Worm (Caenorhabditis elegans): ENCODE measurements around the gene fbxa-7.

fbxa-7 gene

DNA sequence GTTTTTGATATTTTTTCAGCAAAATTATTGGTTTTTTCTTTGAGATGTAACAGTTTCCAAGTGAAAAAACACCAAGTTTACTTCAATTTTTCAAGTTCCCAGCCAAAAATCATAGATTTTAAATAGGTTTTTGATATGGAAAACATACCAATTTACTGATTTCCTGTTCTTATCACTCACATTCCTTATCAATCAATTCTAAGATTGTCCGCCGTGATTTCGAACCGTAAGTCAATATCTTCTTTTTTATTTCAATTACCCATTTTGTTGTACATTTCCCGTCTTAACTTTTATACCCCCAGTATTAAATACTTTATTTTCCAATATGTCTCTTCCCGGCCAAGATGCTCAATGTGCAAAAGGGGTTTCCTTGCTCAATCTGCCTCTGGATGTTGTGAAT lies 26.8 kb downstream of the fbxa-7 start, which contains the start of gene fbxa-38:
TSS of gene fbxa-38 (plus strand) at position 195 of the 400 bp plus-strand sequence.
- no peak for TF ChIP-seq lin-38 (GFP tag; IDR thresholded peaks at IDR 0.05)
- no peak for TF ChIP-seq attf-4 (tag; optimal IDR thresholded peaks at IDR 0.05)
- TF ChIP-seq tra-1 (GFP tag; IDR thresholded peaks at IDR 0.05): no peak
- TF ChIP-seq mxl-3 (GFP tag; optimal IDR thresholded peaks at IDR 0.05): no peak
- no peak for TF ChIP-seq lsy-2 (tag; optimal IDR thresholded peaks at IDR 0.05)
- TF ChIP-seq dmd-8 (GFP tag; IDR thresholded peaks at IDR 0.05): no peak
- TF ChIP-seq D1046.2 (GFP tag; IDR thresholded peaks at IDR 0.05): no peak
- no peak for TF ChIP-seq jun-1 (tag; optimal IDR thresholded peaks at IDR 0.05)
- TF ChIP-seq aha-1 (tag): no peak
- TF ChIP-seq nhr-25 (tag; optimal IDR thresholded peaks at IDR 0.05; ENCODE audit: borderline replicate concordance, insufficient read depth): no peak
- no peak for TF ChIP-seq egl-27 (tag; optimal IDR thresholded peaks at IDR 0.05)
- no peak for TF ChIP-seq hif-1 (tag; optimal IDR thresholded peaks at IDR 0.05)

DNA sequence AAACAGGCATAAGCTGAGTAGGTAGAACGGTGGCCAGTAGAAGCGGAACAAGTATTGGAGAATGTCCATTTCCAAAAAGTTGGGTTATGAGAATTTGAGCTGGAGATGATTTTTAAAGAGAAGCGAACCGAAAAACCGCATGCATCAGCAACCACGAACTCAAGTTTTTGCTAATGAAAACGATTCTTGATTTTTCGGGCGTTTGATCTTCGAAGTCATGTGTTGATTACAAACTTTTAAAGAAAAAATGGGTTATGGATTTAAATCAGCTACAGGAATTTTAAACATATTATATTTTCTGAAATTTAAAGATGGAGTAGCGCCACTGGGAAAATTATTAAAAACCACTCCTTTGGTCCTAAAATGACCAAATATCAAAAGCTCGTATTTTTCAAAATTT lies 27.3 kb downstream of the fbxa-7 start, which contains the start of gene srd-65:
TSS of gene srd-65 (minus strand) at position 101 of the 400 bp plus-strand sequence.
- no peak for TF ChIP-seq nhr-25 (tag; optimal IDR thresholded peaks at IDR 0.05; ENCODE audit: borderline replicate concordance, insufficient read depth)
- TF ChIP-seq ceh-82 (tag; optimal IDR thresholded peaks at IDR 0.05): no peak
- TF ChIP-seq nhr-28 (tag; optimal IDR thresholded peaks at IDR 0.05): no peak
- TF ChIP-seq lsy-2 (tag; optimal IDR thresholded peaks at IDR 0.05): no peak
- no peak for TF ChIP-seq tra-1 (GFP tag; IDR thresholded peaks at IDR 0.05)
- TF ChIP-seq F49E8.2 (tag; optimal IDR thresholded peaks at IDR 0.05; ENCODE audit: borderline replicate concordance): no peak
- TF ChIP-seq hmg-1.1 (GFP tag; IDR thresholded peaks at IDR 0.05): no peak
- no peak for TF ChIP-seq zip-2 (tag; optimal IDR thresholded peaks at IDR 0.05)
- no peak for TF ChIP-seq nhr-10 (tag; optimal IDR thresholded peaks at IDR 0.05)

DNA sequence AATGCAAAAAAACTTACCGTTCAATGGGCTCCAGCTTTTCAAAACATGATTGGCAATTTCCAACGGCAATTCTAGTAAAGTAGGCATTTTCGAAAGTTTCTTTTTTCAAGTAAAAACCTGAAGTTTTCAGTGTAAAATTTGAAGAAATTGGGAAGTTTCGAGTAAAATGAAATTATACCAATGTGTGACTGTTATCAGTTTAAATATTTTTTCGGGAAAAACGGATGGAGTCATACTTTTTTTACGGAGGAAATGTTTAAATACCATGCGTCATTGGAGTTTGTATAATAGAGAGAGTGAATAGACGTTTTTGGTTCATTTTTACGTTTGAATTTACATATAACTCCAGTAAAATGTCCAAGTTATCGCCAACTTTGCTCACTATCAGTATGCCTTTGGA lies 31.8 kb downstream of the fbxa-7 start, which contains the start of gene fbxa-12:
TSS of gene fbxa-12 (plus strand) at position 301 of the 400 bp plus-strand sequence.
- TF ChIP-seq duxl-1 (tag; optimal IDR thresholded peaks at IDR 0.05; ENCODE audit: poor library complexity) (no peak), zip-2 (tag; optimal IDR thresholded peaks at IDR 0.05) (no peak), F49E8.2 (tag; optimal IDR thresholded peaks at IDR 0.05; ENCODE audit: borderline replicate concordance) (no peak), jun-1 (tag; optimal IDR thresholded peaks at IDR 0.05) (no peak), daf-8 (GFP tag; IDR thresholded peaks at IDR 0.05) (no peak), ceh-32 (tag; optimal IDR thresholded peaks at IDR 0.05; ENCODE audit: poor library complexity) (no peak), zfp-2 (tag; optimal IDR thresholded peaks at IDR 0.05) (no peak), ama-1 (optimal IDR thresholded peaks at IDR 0.05) (no peak)

DNA sequence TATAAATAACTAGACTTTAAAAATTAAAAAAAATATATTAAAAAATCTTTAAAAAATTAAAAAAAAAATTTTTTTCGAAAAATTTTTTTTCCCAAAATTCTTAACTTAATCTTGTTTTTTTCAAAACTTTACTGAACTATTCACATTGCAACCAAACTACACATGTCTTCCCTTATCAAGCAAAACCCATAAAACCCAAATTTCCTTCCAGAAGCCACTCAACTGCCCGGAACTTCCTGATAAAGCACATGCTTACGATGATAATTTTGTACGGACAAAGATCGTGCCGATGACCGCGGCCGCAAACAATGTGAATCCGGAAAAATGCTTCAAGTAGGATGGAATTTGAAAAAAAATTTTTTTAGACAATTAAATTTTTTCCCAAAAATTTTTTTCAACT lies 38.9 kb downstream of the fbxa-7 start:
- TF ChIP-seq dve-1 (tag; optimal IDR thresholded peaks at IDR 0.05; ENCODE audit: insufficient read depth): peak; percentile 38
- peak; percentile 26 for TF ChIP-seq hlh-11 (tag; optimal IDR thresholded peaks at IDR 0.05)
- TF ChIP-seq unc-62 (GFP tag; optimal IDR thresholded peaks at IDR 0.05 in 1 of 2): peak in 1 of 2 experiments; percentile 13
- no peak for TF ChIP-seq unc-62 (tag; optimal IDR thresholded peaks at IDR 0.05)
- TF ChIP-seq dmd-6 (GFP tag; IDR thresholded peaks at IDR 0.05): peak; percentile 53
- TF ChIP-seq fos-1 (tag; optimal IDR thresholded peaks at IDR 0.05): no peak
- no peak for TF ChIP-seq pha-4 (GFP tag; IDR thresholded peaks at IDR 0.05)
- no peak for TF ChIP-seq pha-4 (tag; optimal IDR thresholded peaks at IDR 0.05)
- TF ChIP-seq mxl-3 (GFP tag; optimal IDR thresholded peaks at IDR 0.05): peak; percentile 29
- TF ChIP-seq daf-16 (GFP tag; optimal IDR thresholded peaks at IDR 0.05): no peak
- peak; percentile 50 for TF ChIP-seq daf-16 (tag; optimal IDR thresholded peaks at IDR 0.05)
- peak; percentile 19 for TF ChIP-seq nhr-28 (tag; optimal IDR thresholded peaks at IDR 0.05)
- TF ChIP-seq mep-1 (tag; optimal IDR thresholded peaks at IDR 0.05): no peak
- TF ChIP-seq php-3 (GFP tag; IDR thresholded peaks at IDR 0.05): peak; percentile 58; the same call in 1 of the 2 replicates

Data from whole organism, L4 larva.